Fruit fly (Drosophila melanogaster) whole organism, embryonic: ENCODE data around the gene CG1416.

Experiments used
- Adf1 ChIP-seq: fragments of 200-800 bp; sonication (Bioruptor generic); IDR thresholded peaks from 2 replicates; pipeline ENCODE4 v1.3.6; 2022; ENCODE audit warnings: missing biosample characterization, missing genetic modification characterization
- Antp ChIP-seq: fragments of 200-800 bp; sonication (Bioruptor generic); optimal IDR thresholded peaks from 3 replicates; lab custom pipeline; 2016; ENCODE audit warnings: missing biosample characterization, missing genetic modification characterization
- CG10959 ChIP-seq: fragments of 200-800 bp; sonication (Bioruptor generic); IDR thresholded peaks from 2 replicates; pipeline ENCODE4 v1.3.6; 2022; ENCODE audit warnings: missing biosample characterization, missing genetic modification characterization
- CG12942 ChIP-seq: fragments of 200-800 bp; sonication (Bioruptor generic); optimal IDR thresholded peaks from 3 replicates; lab custom pipeline; 2016; ENCODE audit warnings: missing biosample characterization, missing genetic modification characterization
- CG1603 ChIP-seq: fragments of 200-800 bp; sonication (Bioruptor generic); optimal IDR thresholded peaks from 2 replicates; lab custom pipeline; 2019; ENCODE audit warnings: missing biosample characterization, mild to moderate bottlenecking, missing genetic modification characterization, moderate library complexity
- CG1647 ChIP-seq: fragments of 200-800 bp; sonication (Bioruptor generic); optimal IDR thresholded peaks from 3 replicates; lab custom pipeline; 2016; ENCODE audit warnings: missing biosample characterization, missing genetic modification characterization
- CG18599 ChIP-seq: fragments of 200-800 bp; sonication (Bioruptor generic); optimal IDR thresholded peaks from 3 replicates; lab custom pipeline; 2017; ENCODE audit warnings: missing biosample characterization, missing genetic modification characterization, mild to moderate bottlenecking, moderate library complexity, missing genetic modification reagents
- CG2202 ChIP-seq: fragments of 200-800 bp; sonication (Bioruptor generic); optimal IDR thresholded peaks from 2 replicates; lab custom pipeline; 2018; ENCODE audit warnings: missing biosample characterization, mild to moderate bottlenecking, missing genetic modification characterization
- CG2712 ChIP-seq: fragments of 200-800 bp; optimal IDR thresholded peaks from 3 replicates; lab custom pipeline; 2019; ENCODE audit warnings: missing biosample characterization, mild to moderate bottlenecking, missing genetic modification characterization, moderate library complexity
- CG32532 ChIP-seq: fragments of 200-800 bp; sonication (Bioruptor generic); IDR thresholded peaks from 2 replicates; pipeline ENCODE4 v1.3.6; 2022; ENCODE audit warnings: missing biosample characterization, missing genetic modification characterization
- CG4820 ChIP-seq: fragments of 200-800 bp; sonication (Bioruptor generic); optimal IDR thresholded peaks from 3 replicates; lab custom pipeline; 2016; ENCODE audit warnings: missing biosample characterization, missing genetic modification characterization
- CG5245 ChIP-seq: fragments of 200-800 bp; sonication (Bioruptor generic); optimal IDR thresholded peaks from 3 replicates; lab custom pipeline; 2016; ENCODE audit warnings: missing biosample characterization, missing genetic modification characterization
- CG5953 ChIP-seq: fragments of 200-800 bp; sonication (Bioruptor generic); IDR thresholded peaks from 2 replicates; pipeline ENCODE4 v1.3.6; 2022; ENCODE audit warnings: missing biosample characterization, missing genetic modification characterization
- CG6683 ChIP-seq: fragments of 200-800 bp; sonication (Bioruptor generic); optimal IDR thresholded peaks from 2 replicates; lab custom pipeline; 2017; ENCODE audit warnings: missing biosample characterization, mild to moderate bottlenecking, missing genetic modification characterization, missing genetic modification reagents
- CG6765 ChIP-seq: fragments of 200-800 bp; sonication (Bioruptor generic); optimal IDR thresholded peaks from 3 replicates; lab custom pipeline; 2017; ENCODE audit warnings: missing biosample characterization, mild to moderate bottlenecking, missing genetic modification characterization
- CG6854 ChIP-seq: fragments of 200-800 bp; sonication (Bioruptor generic); optimal IDR thresholded peaks from 3 replicates; lab custom pipeline; 2017; ENCODE audit warnings: missing biosample characterization, mild to moderate bottlenecking, missing genetic modification characterization
- CG7271 ChIP-seq: fragments of 200-800 bp; sonication (Bioruptor generic); optimal IDR thresholded peaks from 2 replicates; lab custom pipeline; 2018; ENCODE audit warnings: missing biosample characterization, mild to moderate bottlenecking, missing genetic modification characterization, moderate library complexity
- CG8944 ChIP-seq: fragments of 200-800 bp; sonication (Bioruptor generic); optimal IDR thresholded peaks from 3 replicates; lab custom pipeline; 2016; ENCODE audit warnings: missing biosample characterization, missing genetic modification characterization
- CG9727 ChIP-seq: fragments of 200-800 bp; sonication (Bioruptor generic); optimal IDR thresholded peaks from 3 replicates; lab custom pipeline; 2017; ENCODE audit warnings: missing biosample characterization, mild to moderate bottlenecking, missing genetic modification characterization
- CG9876 ChIP-seq: fragments of 200-800 bp; sonication (Bioruptor generic); optimal IDR thresholded peaks from 2 replicates; lab custom pipeline; 2016; ENCODE audit warnings: missing biosample characterization, missing genetic modification characterization
- CTCF ChIP-seq: fragments of 200-800 bp; sonication (Bioruptor generic); optimal IDR thresholded peaks from 2 replicates; lab custom pipeline; 2017; ENCODE audit warnings: missing biosample characterization, mild to moderate bottlenecking, missing genetic modification characterization, moderate library complexity
- Camta ChIP-seq: fragments of 200-800 bp; sonication (Bioruptor generic); optimal IDR thresholded peaks from 2 replicates; lab custom pipeline; 2016; ENCODE audit warnings: missing biosample characterization, missing genetic modification characterization
- CoRest ChIP-seq: fragments of 200-800 bp; sonication (Bioruptor generic); optimal IDR thresholded peaks from 3 replicates; lab custom pipeline; 2018; ENCODE audit warnings: missing biosample characterization, mild to moderate bottlenecking, missing genetic modification characterization, moderate library complexity
- Drgx ChIP-seq: fragments of 200-800 bp; sonication (Bioruptor generic); IDR thresholded peaks from 2 replicates; pipeline ENCODE4 v1.3.6; 2022; ENCODE audit warnings: missing biosample characterization, missing genetic modification characterization
- Elba2 ChIP-seq: fragments of 200-800 bp; sonication (Bioruptor generic); optimal IDR thresholded peaks from 3 replicates; lab custom pipeline; 2016; ENCODE audit warnings: missing biosample characterization, missing genetic modification characterization
- Gug ChIP-seq: fragments of 200-800 bp; sonication (Bioruptor generic); IDR thresholded peaks from 4 replicates; pipeline ENCODE4 v1.3.6; 2022; ENCODE audit warnings: missing biosample characterization, missing genetic modification characterization
- Med ChIP-seq: fragments of 200-800 bp; sonication (Bioruptor generic); peaks from one replicate; lab custom pipeline; 2016; ENCODE audit warnings: missing biosample characterization, missing genetic modification characterization, mild to moderate bottlenecking, inconsistent platforms, moderate library complexity
- NK7.1 ChIP-seq: fragments of 200-800 bp; sonication (Bioruptor generic); optimal IDR thresholded peaks from 3 replicates; lab custom pipeline; 2016; ENCODE audit warnings: missing biosample characterization, missing genetic modification characterization
- PHDP ChIP-seq: fragments of 200-800 bp; sonication (Bioruptor generic); optimal IDR thresholded peaks from 3 replicates; lab custom pipeline; 2018; ENCODE audit warnings: missing biosample characterization, mild to moderate bottlenecking, missing genetic modification characterization, moderate library complexity
- Rfx ChIP-seq: fragments of 200-800 bp; sonication (Bioruptor generic); IDR thresholded peaks from 2 replicates; pipeline ENCODE4 v1.3.6; 2022; ENCODE audit warnings: missing biosample characterization, missing genetic modification characterization
- Scr ChIP-seq: fragments of 200-800 bp; sonication (Bioruptor generic); IDR thresholded peaks from 2 replicates; pipeline ENCODE4 v1.3.6; 2022; ENCODE audit warnings: missing biosample characterization, missing genetic modification characterization; ENCODE audit not compliant: partially characterized antibody
- Sry-β ChIP-seq: fragments of 200-800 bp; sonication (Bioruptor generic); optimal IDR thresholded peaks from 2 replicates; lab custom pipeline; 2018; ENCODE audit warnings: missing biosample characterization, mild to moderate bottlenecking, missing genetic modification characterization, moderate library complexity
- Xrp1 ChIP-seq: fragments of 200-800 bp; sonication (Bioruptor generic); IDR thresholded peaks from 2 replicates; pipeline ENCODE4 v1.3.6; 2022; ENCODE audit warnings: missing biosample characterization, missing genetic modification characterization
- ap ChIP-seq: fragments of 200-800 bp; sonication (Bioruptor generic); IDR thresholded peaks from 2 replicates; pipeline ENCODE4 v1.3.6; 2022; ENCODE audit warnings: missing biosample characterization, missing genetic modification characterization
- cato ChIP-seq: fragments of 200-800 bp; sonication (Bioruptor generic); optimal IDR thresholded peaks from 2 replicates; lab custom pipeline; 2016; ENCODE audit warnings: missing biosample characterization, missing genetic modification characterization, borderline replicate concordance
- chinmo ChIP-seq: fragments of 200-800 bp; sonication (Bioruptor generic); IDR thresholded peaks from 4 replicates; pipeline ENCODE4 v1.3.6; 2022; ENCODE audit warnings: missing biosample characterization, missing genetic modification characterization; ENCODE audit not compliant: partially characterized antibody
- disco-r ChIP-seq: fragments of 200-800 bp; sonication (Bioruptor generic); optimal IDR thresholded peaks from 2 replicates; lab custom pipeline; 2016; ENCODE audit warnings: missing biosample characterization, missing genetic modification characterization
- esg ChIP-seq: fragments of 200-800 bp; sonication (Bioruptor generic); conservative IDR thresholded peaks from 2 replicates; pipeline ENCODE4 v1.3.6; 2022; ENCODE audit warnings: missing biosample characterization, missing genetic modification characterization
- fd64A ChIP-seq: fragments of 200-800 bp; sonication (Bioruptor generic); optimal IDR thresholded peaks from 3 replicates; lab custom pipeline; 2018; ENCODE audit warnings: missing biosample characterization, mild to moderate bottlenecking, missing genetic modification characterization
- fru ChIP-seq: fragments of >200 bp; optimal IDR thresholded peaks from 2 replicates; lab custom pipeline; 2017
- hth ChIP-seq: fragments of >200 bp; optimal IDR thresholded peaks from 2 replicates; lab custom pipeline; 2017; ENCODE audit warnings: inconsistent platforms
- inv ChIP-seq: fragments of 200-800 bp; sonication (Bioruptor generic); IDR thresholded peaks from 2 replicates; pipeline ENCODE4 v1.3.6; 2022; ENCODE audit warnings: missing biosample characterization, missing genetic modification characterization; ENCODE audit not compliant: partially characterized antibody
- kni ChIP-seq: fragments of 200-800 bp; sonication (Bioruptor generic); optimal IDR thresholded peaks from 3 replicates; lab custom pipeline; 2017; ENCODE audit warnings: mild to moderate bottlenecking, missing biosample characterization, missing genetic modification reagents, missing genetic modification characterization
- peb ChIP-seq: fragments of 200-800 bp; sonication (Bioruptor generic); IDR thresholded peaks from 2 replicates; pipeline ENCODE4 v1.3.6; 2022; ENCODE audit warnings: missing biosample characterization, missing genetic modification characterization
- pfk ChIP-seq: fragments of 200-800 bp; sonication (Bioruptor generic); optimal IDR thresholded peaks from 2 replicates; lab custom pipeline; 2018; ENCODE audit warnings: missing biosample characterization, mild to moderate bottlenecking, missing genetic modification characterization, moderate library complexity
- so ChIP-seq: fragments of 200-800 bp; sonication (Bioruptor generic); IDR thresholded peaks from 3 replicates; pipeline ENCODE4 v1.3.6; 2022; ENCODE audit warnings: missing biosample characterization, missing genetic modification characterization
- ttk ChIP-seq: fragments of 200-800 bp; sonication (Bioruptor generic); IDR thresholded peaks from 2 replicates; pipeline ENCODE4 v2.1.2; 2022; ENCODE audit warnings: missing biosample characterization, missing genetic modification characterization
- unpg ChIP-seq: fragments of 200-800 bp; sonication (Bioruptor generic); optimal IDR thresholded peaks from 3 replicates; lab custom pipeline; 2018; ENCODE audit warnings: missing biosample characterization, mild to moderate bottlenecking, missing genetic modification characterization, moderate library complexity
- wek ChIP-seq: fragments of 200-800 bp; sonication (Bioruptor generic); optimal IDR thresholded peaks from 3 replicates; lab custom pipeline; 2018; ENCODE audit warnings: missing biosample characterization, mild to moderate bottlenecking, missing genetic modification characterization, moderate library complexity
- zfh1 ChIP-seq: fragments of 200-800 bp; sonication (Bioruptor generic); IDR thresholded peaks from 3 replicates; pipeline ENCODE4 v1.3.6; 2022; ENCODE audit warnings: missing biosample characterization, missing genetic modification characterization

The CG1416 gene

DNA sequence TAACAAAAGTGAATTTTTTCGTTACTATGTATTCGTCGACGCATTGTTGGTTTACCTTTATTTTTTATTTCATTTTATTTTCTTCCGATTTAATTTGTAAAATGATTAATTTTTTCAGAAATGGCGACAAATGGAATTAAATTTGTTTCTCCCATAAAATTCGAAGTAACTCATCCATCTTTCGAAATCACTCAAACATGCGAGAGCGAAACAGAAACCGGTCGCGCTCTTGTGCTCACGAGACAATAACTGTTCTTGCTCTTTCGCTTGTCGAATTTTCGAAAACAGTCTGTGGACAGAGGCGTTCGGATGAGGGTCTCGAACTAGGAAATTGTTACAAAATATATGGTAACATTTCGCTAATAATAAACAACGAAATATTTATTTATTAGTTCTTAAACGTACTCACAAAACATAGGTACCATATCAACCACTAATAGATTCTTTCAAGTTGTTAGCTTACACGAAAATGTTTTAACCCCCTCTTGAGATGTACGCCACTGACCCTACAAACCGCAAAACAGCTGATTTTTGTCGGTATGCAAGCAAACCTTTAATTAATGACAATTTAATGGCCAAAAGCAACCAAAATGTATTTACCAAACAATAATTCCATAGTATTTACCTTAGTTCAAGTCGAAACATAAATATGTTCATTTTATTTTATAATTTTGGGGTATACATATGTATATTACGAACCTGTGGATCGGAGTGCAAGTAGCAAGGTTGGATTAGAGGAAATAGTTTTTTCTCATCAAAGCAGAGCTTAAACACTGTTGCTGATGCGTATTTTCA lies 36.9 kb downstream of the CG1416 start (continued):
- TF ChIP-seq Drgx (GFP tag; lab: Robert Waterston, UW) (peak; percentile 97), Elba2 (GFP tag; lab: Kevin White, UChicago) (peak; percentile 85), Rfx (GFP tag; lab: Robert Waterston, UW) (peak; percentile 99), Scr (0 out of 2 replicates have a peak, but pooled peaks have one; percentile 23), Antp (peak; percentile 97), ttk (peak; percentile 96), CG4820 (GFP tag; lab: Kevin White, UChicago) (peak; percentile 96), hth (lab: Kevin White, UChicago) (no peak), Sry-β (GFP tag; lab: Kevin White, UChicago) (peak; percentile 69), CG12942 (GFP tag; lab: Kevin White, UChicago) (peak; percentile 97), CG32532 (GFP tag; lab: Robert Waterston, UW) (peak; percentile 99), CG6683 (GFP tag; lab: Kevin White, UChicago) (peak; percentile 90), CG9876 (GFP tag; lab: Kevin White, UChicago) (peak; percentile 93), inv (no peak), esg (peak; percentile 96), CG2712 (tag; lab: Kevin White, UChicago) (peak; percentile 99), fru (no peak), kni (peak; percentile 94), CG1603 (peak; percentile 97), pfk (peak; percentile 71), so (peak; percentile 98; the same call in 2 of the 3 replicates), CG18599 (GFP tag; lab: Kevin White, UChicago) (peak; percentile 98), NK7.1 (GFP tag; lab: Kevin White, UChicago) (peak; percentile 93), Xrp1 (peak; percentile 98), CG6765 (GFP tag; lab: Kevin White, UChicago) (peak; percentile 95), fd64A (GFP tag; lab: Kevin White, UChicago) (peak; percentile 93), CG10959 (GFP tag; lab: Robert Waterston, UW) (peak; percentile 95), peb (GFP tag; lab: Robert Waterston, UW) (peak; percentile 94), CG9727 (GFP tag; lab: Kevin White, UChicago) (peak; percentile 98), zfh1 (GFP tag; lab: Robert Waterston, UW) (peak; percentile 98), disco-r (GFP tag; lab: Kevin White, UChicago) (peak; percentile 95), CoRest (tag; lab: Kevin White, UChicago) (peak; percentile 99), CG7271 (tag; lab: Kevin White, UChicago) (peak; percentile 91), ap (peak; percentile 95), cato (GFP tag; lab: Kevin White, UChicago) (peak; percentile 95), CG1647 (GFP tag; lab: Kevin White, UChicago) (peak; percentile 95), CG5245 (GFP tag; lab: Kevin White, UChicago) (peak; percentile 94), CG2202 (peak; percentile 97), Camta (peak; percentile 97), CG8944 (peak; percentile 95), wek (GFP tag; lab: Kevin White, UChicago) (peak; percentile 90), PHDP (tag; lab: Kevin White, UChicago) (peak; percentile 98), Adf1 (GFP tag; lab: Robert Waterston, UW) (peak; percentile 85), CG6854 (GFP tag; lab: Kevin White, UChicago) (peak; percentile 94), Gug (GFP tag; lab: Robert Waterston, UW) (peak; percentile 93), unpg (peak; percentile 99), Med (GFP tag; lab: Kevin White, UChicago) (peak; percentile 100), chinmo (GFP tag; lab: Robert Waterston, UW) (0 out of 4 replicates have a peak, but pooled peaks have one; percentile 33), CTCF (peak; percentile 65), CG5953 (GFP tag; lab: Robert Waterston, UW) (peak; percentile 90)
